Worm (Caenorhabditis elegans): ENCODE results near the gene F29G6.1.

DNA sequence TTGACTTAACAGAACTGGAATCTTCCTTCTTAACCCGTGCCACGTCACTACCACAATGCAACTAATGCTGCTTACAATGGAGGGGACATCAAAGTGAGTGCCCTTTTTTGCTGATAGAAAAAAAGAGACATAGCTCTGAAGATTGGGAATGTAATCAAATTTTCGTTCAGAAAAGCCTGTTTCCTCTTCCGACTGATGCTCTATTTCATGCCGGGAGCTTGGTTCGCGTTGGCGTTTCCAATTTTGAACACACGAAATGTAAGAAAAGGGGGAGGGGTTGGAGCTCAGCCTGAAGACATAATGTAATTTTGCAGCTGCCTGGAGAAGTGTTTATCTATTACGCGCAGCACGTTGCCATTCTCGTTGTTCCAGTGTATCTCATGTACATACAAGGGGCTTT is 56.1 kb downstream of the F29G6.1 start:
- TF ChIP-seq pqm-1 (tag; optimal IDR thresholded peaks at IDR 0.05) (no peak), nhr-77 (tag; optimal IDR thresholded peaks at IDR 0.05) (no peak), lin-39 (tag; optimal IDR thresholded peaks at IDR 0.05) (no peak), nhr-19 (GFP tag; conservative IDR thresholded peaks at IDR 0.05) (no peak), snpc-4 (tag; optimal IDR thresholded peaks at IDR 0.05) (no peak), nhr-28 (tag; optimal IDR thresholded peaks at IDR 0.05) (no peak), ztf-11 (tag; optimal IDR thresholded peaks at IDR 0.05) (no peak)
